Fruit fly (Drosophila melanogaster) whole organism, pupa: Measurements from ENCODE around the gene chm.

Experiments
- CG10348 ChIP-seq: fragments of 200-800 bp; sonication (Bioruptor generic); IDR thresholded peaks from 2 replicates; pipeline ENCODE4 v1.3.6; 2022; ENCODE audit warnings: missing biosample characterization, missing genetic modification characterization
- CG12605 ChIP-seq: fragments of 200-800 bp; sonication (Bioruptor generic); IDR thresholded peaks from 2 replicates; pipeline ENCODE4 v1.3.6; 2022; ENCODE audit warnings: missing biosample characterization, missing genetic modification characterization
- CG13204 ChIP-seq: fragments of 200-800 bp; sonication (Bioruptor generic); optimal IDR thresholded peaks from 2 replicates; lab custom pipeline; 2018; ENCODE audit warnings: missing biosample characterization, mild to moderate bottlenecking, missing genetic modification characterization, moderate library complexity
- CG17806 ChIP-seq: fragments of 200-800 bp; sonication (Bioruptor generic); optimal IDR thresholded peaks from 2 replicates; lab custom pipeline; 2018; ENCODE audit warnings: missing biosample characterization, mild to moderate bottlenecking, missing genetic modification characterization, moderate library complexity
- CG32121 ChIP-seq: fragments of 200-800 bp; sonication (Bioruptor generic); IDR thresholded peaks from 2 replicates; pipeline ENCODE4 v1.3.6; 2022; ENCODE audit warnings: missing biosample characterization, missing genetic modification characterization
- CG8301 ChIP-seq: fragments of 200-800 bp; sonication (Bioruptor generic); optimal IDR thresholded peaks from 2 replicates; lab custom pipeline; 2018; ENCODE audit warnings: missing biosample characterization, mild to moderate bottlenecking, missing genetic modification characterization
- CG9948 ChIP-seq: fragments of 200-800 bp; sonication (Bioruptor generic); optimal IDR thresholded peaks from 2 replicates; lab custom pipeline; 2018; ENCODE audit warnings: missing biosample characterization, mild to moderate bottlenecking, missing genetic modification characterization, moderate library complexity
- D1 ChIP-seq: fragments of 200-800 bp; sonication (Bioruptor generic); optimal IDR thresholded peaks from 2 replicates; lab custom pipeline; 2018; ENCODE audit warnings: missing biosample characterization, mild to moderate bottlenecking, missing genetic modification characterization, moderate library complexity
- EcR ChIP-seq: fragments of 200-800 bp; sonication (Bioruptor generic); optimal IDR thresholded peaks from 3 replicates; lab custom pipeline; 2019; ENCODE audit warnings: missing biosample characterization, missing genetic modification characterization, mild to moderate bottlenecking, moderate library complexity, missing genetic modification reagents
- Ets98B ChIP-seq: fragments of 200-800 bp; sonication (Bioruptor generic); IDR thresholded peaks from 2 replicates; pipeline ENCODE4 v1.3.6; 2022; ENCODE audit warnings: missing biosample characterization, missing genetic modification characterization
- Pif1A ChIP-seq: fragments of 200-800 bp; sonication (Bioruptor generic); optimal IDR thresholded peaks from 3 replicates; lab custom pipeline; 2016; ENCODE audit warnings: missing biosample characterization, missing genetic modification characterization
- fd96Ca ChIP-seq: fragments of 200-800 bp; sonication (Bioruptor generic); IDR thresholded peaks from 3 replicates; pipeline ENCODE4 v1.3.6; 2022; ENCODE audit warnings: missing biosample characterization, missing genetic modification characterization
- gl ChIP-seq: fragments of 200-800 bp; sonication (Bioruptor generic); optimal IDR thresholded peaks from 2 replicates; lab custom pipeline; 2018; ENCODE audit warnings: missing biosample characterization, mild to moderate bottlenecking, missing genetic modification characterization

DNA sequence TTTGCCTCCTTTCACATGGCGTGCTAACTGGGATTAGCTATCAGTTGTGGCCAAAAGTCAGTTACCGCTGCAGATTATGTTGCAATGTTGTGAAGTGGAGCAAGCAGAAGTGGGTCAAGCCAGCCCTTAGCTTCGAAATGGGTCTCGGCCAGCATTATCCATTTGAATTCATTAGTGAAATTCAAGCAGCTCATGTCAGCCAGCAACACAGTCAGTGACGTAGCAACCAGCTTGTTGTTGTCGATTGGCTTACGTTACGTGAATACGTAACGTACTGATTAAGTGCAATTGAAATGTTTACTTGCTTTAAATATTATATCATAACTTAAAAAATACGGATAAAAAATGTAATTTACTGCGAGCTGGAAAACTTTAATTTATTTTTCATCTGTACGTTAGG, 39.9 kb downstream of the chm start:
- TF ChIP-seq EcR (GFP tag; lab: Kevin White, UChicago) (no peak), D1 (peak; percentile 1), Ets98B (GFP tag; lab: Robert Waterston, UW) (no peak), CG10348 (GFP tag; lab: Robert Waterston, UW) (no peak), CG17806 (tag; lab: Kevin White, UChicago) (no peak), Pif1A (GFP tag; lab: Kevin White, UChicago) (no peak), CG8301 (tag; lab: Kevin White, UChicago) (no peak), gl (no peak), CG13204 (GFP tag; lab: Kevin White, UChicago) (no peak), CG9948 (no peak), CG12605 (GFP tag; lab: Robert Waterston, UW) (no peak), fd96Ca (no peak), CG32121 (GFP tag; lab: Robert Waterston, UW) (no peak)
